Worm (Caenorhabditis elegans): Measurements from ENCODE around the gene F25F2.1.

Gene F25F2.1

DNA sequence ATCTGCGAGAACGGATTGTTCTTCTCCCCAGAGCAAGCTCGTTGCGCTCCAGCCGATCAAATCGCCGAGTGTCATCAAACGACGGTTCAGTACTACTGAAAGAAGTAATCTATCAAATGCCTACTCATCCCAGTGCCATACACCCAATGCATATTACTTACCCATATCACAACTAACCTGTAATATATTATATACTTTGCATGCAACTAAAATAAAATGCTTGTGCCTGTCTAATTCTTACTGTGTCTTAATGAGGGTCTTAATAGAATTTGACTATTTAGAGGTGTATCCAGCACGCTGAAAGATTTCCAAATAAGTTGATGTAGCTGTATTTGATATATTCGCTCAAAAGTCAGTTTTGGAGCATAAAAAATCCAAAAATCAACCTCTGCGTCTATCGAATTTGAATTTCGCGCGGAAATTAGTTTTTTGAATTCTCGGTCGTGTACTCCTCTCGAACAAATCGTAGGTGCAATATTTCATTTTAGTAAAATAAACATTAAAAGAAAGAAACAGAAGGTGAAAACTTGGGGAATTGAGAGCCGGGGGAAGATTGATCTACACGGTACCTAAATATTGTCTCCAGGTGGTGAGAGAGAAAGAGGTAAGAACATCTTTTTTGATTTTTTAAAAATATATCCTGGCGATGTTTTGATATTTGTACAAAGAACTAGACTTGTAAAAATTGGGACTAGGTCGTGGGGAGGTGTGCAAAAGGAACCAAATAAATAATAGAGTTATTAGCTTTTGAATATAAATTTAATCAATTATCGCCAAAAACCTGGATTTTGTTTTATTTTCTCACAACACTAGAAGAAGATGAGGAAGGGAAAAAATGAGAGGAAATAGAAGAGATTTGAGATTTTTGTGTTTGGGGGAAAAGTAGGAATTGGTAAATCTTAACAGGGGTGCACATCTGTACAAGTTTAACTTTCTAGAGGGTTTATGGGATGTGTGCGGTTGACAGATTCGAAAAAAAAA is 17.2 kb upstream of the F25F2.1 start (continued):
- TF ChIP-seq nhr-28 (tag; optimal IDR thresholded peaks at IDR 0.05) (no peak), vab-7 (GFP tag; IDR thresholded peaks at IDR 0.05) (peak; percentile 32; the same call in 1 of the 2 replicates), mes-2 (tag; optimal IDR thresholded peaks at IDR 0.05; ENCODE audit: poor library complexity, severe bottlenecking) (peak; percentile 44), ZK337.2 (GFP tag; IDR thresholded peaks at IDR 0.05) (no peak), lin-39 (tag; optimal IDR thresholded peaks at IDR 0.05) (no peak), daf-16 (GFP tag; optimal IDR thresholded peaks at IDR 0.05) (no peak), daf-16 (tag; optimal IDR thresholded peaks at IDR 0.05) (peak; percentile 39), gei-8 (GFP tag; optimal IDR thresholded peaks at IDR 0.05) (peak; percentile 67), Y5F2A.4 (GFP tag; optimal IDR thresholded peaks at IDR 0.05) (peak; percentile 54), hlh-11 (tag; optimal IDR thresholded peaks at IDR 0.05) (peak; percentile 24), aha-1 (tag) (peak; percentile 75), mxl-3 (GFP tag; optimal IDR thresholded peaks at IDR 0.05) (no peak), mxl-2 (GFP tag; conservative IDR thresholded peaks at IDR 0.05) (no peak), T20F7.1 (GFP tag; optimal IDR thresholded peaks at IDR 0.05) (no peak), Y75B8A.6 (GFP tag; IDR thresholded peaks at IDR 0.05) (peak; percentile 80; the same call in 1 of the 2 replicates), zip-2 (tag; optimal IDR thresholded peaks at IDR 0.05) (no peak), lir-3 (tag; optimal IDR thresholded peaks at IDR 0.05) (no peak), F10B5.3 (tag; optimal IDR thresholded peaks at IDR 0.05) (no peak), dpl-1 (GFP tag; optimal IDR thresholded peaks at IDR 0.05) (peak; percentile 57), ceh-20 (GFP tag; IDR thresholded peaks at IDR 0.05) (no peak; the same call in 1 of the 2 replicates), T26A8.4 (GFP tag; IDR thresholded peaks at IDR 0.05) (peak; percentile 20; the same call in 1 of the 2 replicates), lin-1 (GFP tag; IDR thresholded peaks at IDR 0.05) (peak; percentile 56; the same call in 1 of the 2 replicates), sdz-12 (GFP tag; optimal IDR thresholded peaks at IDR 0.05) (peak; percentile 23)

DNA sequence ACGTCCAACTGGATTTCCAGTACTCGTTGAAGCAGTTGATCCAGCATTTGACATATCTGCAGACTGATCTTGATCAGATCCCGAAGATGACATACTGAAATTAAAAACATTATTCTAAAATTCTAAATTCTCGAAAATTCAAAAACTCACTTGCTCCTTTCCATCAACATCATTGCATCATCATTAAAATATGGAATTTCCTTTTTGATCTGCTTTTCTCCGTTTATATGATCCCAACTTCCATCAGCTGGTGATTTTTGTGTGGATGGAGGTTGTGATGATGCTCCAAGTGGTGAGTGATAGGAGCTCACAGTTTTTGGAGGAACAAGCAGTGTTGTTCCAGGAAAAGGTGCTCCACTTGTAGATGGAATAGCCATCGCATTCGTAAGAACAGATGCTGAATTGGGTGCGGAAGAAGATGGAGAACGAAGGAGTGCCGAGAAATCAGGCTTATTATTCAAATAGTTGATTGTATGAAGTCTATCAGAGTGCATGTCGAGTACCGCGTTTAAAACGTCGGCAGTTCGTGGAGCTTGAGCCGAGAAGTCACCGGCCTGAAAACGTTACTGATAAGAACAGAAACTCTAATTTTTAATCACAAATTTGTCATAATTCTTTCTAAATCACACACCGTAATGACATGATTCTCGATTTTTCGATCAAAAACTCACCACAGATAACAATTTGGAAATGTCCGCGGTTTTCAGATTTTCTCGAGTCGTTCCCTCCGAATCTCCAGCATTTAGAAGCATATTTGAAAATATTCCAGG is 15.5 kb upstream of the F25F2.1 start:
- TF ChIP-seq dve-1 (tag; optimal IDR thresholded peaks at IDR 0.05; ENCODE audit: insufficient read depth) (peak; percentile 37), lin-13 (GFP tag; optimal IDR thresholded peaks at IDR 0.05) (no peak), Y5F2A.4 (GFP tag; optimal IDR thresholded peaks at IDR 0.05) (no peak), php-3 (GFP tag; IDR thresholded peaks at IDR 0.05) (no peak), zfp-3 (GFP tag; conservative IDR thresholded peaks at IDR 0.05) (no peak; the same call in 1 of the 2 replicates), ceh-32 (tag; optimal IDR thresholded peaks at IDR 0.05; ENCODE audit: poor library complexity) (no peak), mxl-2 (GFP tag; conservative IDR thresholded peaks at IDR 0.05) (no peak), madf-5 (GFP tag; IDR thresholded peaks at IDR 0.05) (no peak), ztf-7 (tag; optimal IDR thresholded peaks at IDR 0.05) (no peak), daf-12 (tag; optimal IDR thresholded peaks at IDR 0.05) (no peak), daf-16 (GFP tag; optimal IDR thresholded peaks at IDR 0.05) (no peak), daf-16 (tag; optimal IDR thresholded peaks at IDR 0.05) (peak; percentile 39), madf-9 (GFP tag; conservative IDR thresholded peaks at IDR 0.05) (no peak), dmd-8 (GFP tag; IDR thresholded peaks at IDR 0.05) (no peak), nhr-77 (tag; optimal IDR thresholded peaks at IDR 0.05) (peak; percentile 41), nhr-28 (tag; optimal IDR thresholded peaks at IDR 0.05) (peak; percentile 52), lin-39 (tag; optimal IDR thresholded peaks at IDR 0.05) (no peak), ZK546.5 (tag; optimal IDR thresholded peaks at IDR 0.05) (no peak), mep-1 (tag; optimal IDR thresholded peaks at IDR 0.05) (peak; percentile 1), D1046.2 (GFP tag; IDR thresholded peaks at IDR 0.05) (no peak), rbr-2 (tag; optimal IDR thresholded peaks at IDR 0.05) (no peak), nhr-10 (tag; optimal IDR thresholded peaks at IDR 0.05) (no peak), nhr-48 (tag; optimal IDR thresholded peaks at IDR 0.05) (peak; percentile 4), pqm-1 (tag; optimal IDR thresholded peaks at IDR 0.05) (peak; percentile 33), hlh-11 (tag; optimal IDR thresholded peaks at IDR 0.05) (peak; percentile 50), lim-7 (GFP tag; IDR thresholded peaks at IDR 0.05) (no peak), nhr-42 (GFP tag; IDR thresholded peaks at IDR 0.05) (no peak), hlh-30 (tag; optimal IDR thresholded peaks at IDR 0.05; ENCODE audit: insufficient read depth) (peak; percentile 8), nhr-237 (tag; optimal IDR thresholded peaks at IDR 0.05) (no peak), nhr-41 (GFP tag; IDR thresholded peaks at IDR 0.05) (no peak)
